Worm (Caenorhabditis elegans) whole organism, L3 larva: ENCODE measurements around the gene T11F9.14.

Source experiments
- R02D3.7 ChIP-seq: fragments of 150-350 bp; optimal IDR thresholded peaks from 2 replicates; lab custom pipeline; 2014; ENCODE audit warnings: missing biosample characterization, missing genetic modification characterization
- ZK546.5 ChIP-seq: sonication (generic microtip); optimal IDR thresholded peaks from 2 replicates; lab custom pipeline; 2017; ENCODE audit warnings: missing biosample characterization, missing genetic modification characterization
- aly-2 ChIP-seq: fragments of 150-350 bp; optimal IDR thresholded peaks from 2 replicates; lab custom pipeline; 2014; ENCODE audit warnings: missing biosample characterization, missing genetic modification characterization
- ama-1 ChIP-seq: fragments of 150-350 bp; optimal IDR thresholded peaks from 2 replicates; lab custom pipeline; 2018
- egl-27 ChIP-seq: sonication (generic microtip); optimal IDR thresholded peaks from 4 replicates; lab custom pipeline; 2017; ENCODE audit warnings: missing biosample characterization, missing genetic modification reagents, missing genetic modification characterization
- elt-1 ChIP-seq: fragments of 150-350 bp; optimal IDR thresholded peaks from 2 replicates; lab custom pipeline; 2014; ENCODE audit warnings: missing biosample characterization, missing genetic modification characterization
- mdl-1 ChIP-seq: fragments of 150-350 bp; optimal IDR thresholded peaks from 2 replicates; lab custom pipeline; 2014; ENCODE audit warnings: missing biosample characterization, missing genetic modification characterization
- nhr-11 ChIP-seq: fragments of 150-350 bp; optimal IDR thresholded peaks from 2 replicates; lab custom pipeline; 2014; ENCODE audit warnings: missing biosample characterization, missing genetic modification characterization
- nhr-12 ChIP-seq: fragments of 150-350 bp; optimal IDR thresholded peaks from 2 replicates; lab custom pipeline; 2014; ENCODE audit warnings: missing biosample characterization, missing genetic modification characterization
- pha-4 ChIP-seq: fragments of 150-350 bp; optimal IDR thresholded peaks from 2 replicates; lab custom pipeline; 2014; ENCODE audit warnings: missing biosample characterization, missing genetic modification reagents, missing genetic modification characterization
- snpc-4 ChIP-seq: fragments of 150-350 bp; optimal IDR thresholded peaks from 2 replicates; lab custom pipeline; 2014; ENCODE audit warnings: missing biosample characterization, missing genetic modification characterization
- zag-1 ChIP-seq: fragments of 150-350 bp; optimal IDR thresholded peaks from 2 replicates; lab custom pipeline; 2014; ENCODE audit warnings: missing biosample characterization, missing genetic modification characterization

ce11 chrV:11484404-11484803 is 3.8 kb upstream of the T11F9.14 start:
- TF ChIP-seq snpc-4 (tag; lab: Kevin White, UChicago) = no peak
- TF ChIP-seq mdl-1 (tag; lab: Kevin White, UChicago) = no peak
- TF ChIP-seq egl-27 (tag; lab: Kevin White, UChicago) = no peak
- no peak for TF ChIP-seq pha-4 (tag; lab: Kevin White, UChicago)
- TF ChIP-seq ZK546.5 (tag; lab: Kevin White, UChicago) = no peak
- no peak for TF ChIP-seq ama-1
- no peak for TF ChIP-seq aly-2 (tag; lab: Kevin White, UChicago)
- no peak for TF ChIP-seq nhr-12
- TF ChIP-seq elt-1 (tag; lab: Kevin White, UChicago) = no peak
- no peak for TF ChIP-seq nhr-11 (tag; lab: Kevin White, UChicago)
- TF ChIP-seq zag-1 (tag; lab: Kevin White, UChicago) = no peak
- TF ChIP-seq R02D3.7 = no peak
